Fruit fly (Drosophila melanogaster) whole organism, embryonic: ENCODE results near the gene CG17549.

Experiments used
- Abd-B ChIP-seq: fragments of 200-800 bp; sonication (Bioruptor generic); optimal IDR thresholded peaks from 2 replicates; lab custom pipeline; 2018; ENCODE audit warnings: missing biosample characterization, mild to moderate bottlenecking, missing genetic modification characterization, moderate library complexity
- Aef1 ChIP-seq: fragments of 200-800 bp; sonication (Bioruptor generic); IDR thresholded peaks from 3 replicates; pipeline ENCODE4 v1.3.6; 2022; ENCODE audit warnings: missing biosample characterization, missing genetic modification characterization
- Asciz ChIP-seq: fragments of 200-800 bp; sonication (Bioruptor generic); optimal IDR thresholded peaks from 2 replicates; lab custom pipeline; 2017; ENCODE audit warnings: missing biosample characterization, mild to moderate bottlenecking, missing genetic modification characterization, missing genetic modification reagents
- Atf3 ChIP-seq: fragments of 200-800 bp; sonication (Bioruptor generic); optimal IDR thresholded peaks from 3 replicates; lab custom pipeline; 2016; ENCODE audit warnings: missing biosample characterization, missing genetic modification characterization
- Atf6 ChIP-seq: fragments of 200-800 bp; sonication (Bioruptor generic); IDR thresholded peaks from 2 replicates; pipeline ENCODE4 v1.3.6; 2022; ENCODE audit warnings: missing biosample characterization, missing genetic modification characterization
- BEAF-32 ChIP-seq: fragments of 200-800 bp; sonication (Bioruptor generic); optimal IDR thresholded peaks from 3 replicates; lab custom pipeline; 2017; ENCODE audit warnings: missing biosample characterization, missing genetic modification characterization, mild to moderate bottlenecking, moderate library complexity, missing genetic modification reagents
- CG10366 ChIP-seq: fragments of 200-800 bp; sonication (Bioruptor generic); IDR thresholded peaks from 2 replicates; pipeline ENCODE4 v1.3.6; 2022; ENCODE audit warnings: missing biosample characterization, missing genetic modification characterization
- CG10431 ChIP-seq: fragments of 200-800 bp; sonication (Bioruptor generic); optimal IDR thresholded peaks from 3 replicates; lab custom pipeline; 2018; ENCODE audit warnings: missing biosample characterization, mild to moderate bottlenecking, missing genetic modification characterization
- CG11085 ChIP-seq: fragments of 200-800 bp; sonication (Bioruptor generic); IDR thresholded peaks from 2 replicates; pipeline ENCODE4 v1.3.6; 2022; ENCODE audit warnings: missing biosample characterization, missing genetic modification characterization
- CG11398 ChIP-seq: fragments of 200-800 bp; sonication (Bioruptor generic); optimal IDR thresholded peaks from 2 replicates; lab custom pipeline; 2016; ENCODE audit warnings: missing biosample characterization, missing genetic modification characterization
- CG12236 ChIP-seq: fragments of 200-800 bp; sonication (Bioruptor generic); optimal IDR thresholded peaks from 2 replicates; lab custom pipeline; 2016; ENCODE audit warnings: missing biosample characterization, missing genetic modification characterization
- CG12391 ChIP-seq: fragments of 200-800 bp; sonication (Bioruptor generic); optimal IDR thresholded peaks from 3 replicates; lab custom pipeline; 2018; ENCODE audit warnings: missing biosample characterization, mild to moderate bottlenecking, missing genetic modification characterization, moderate library complexity
- CG14860 ChIP-seq: fragments of 200-800 bp; sonication (Bioruptor generic); IDR thresholded peaks from 3 replicates; pipeline ENCODE4 v1.3.6; 2022; ENCODE audit warnings: missing biosample characterization, missing genetic modification characterization; ENCODE audit not compliant: partially characterized antibody
- CG1647 ChIP-seq: fragments of 200-800 bp; sonication (Bioruptor generic); optimal IDR thresholded peaks from 3 replicates; lab custom pipeline; 2016; ENCODE audit warnings: missing biosample characterization, missing genetic modification characterization
- CG17829 ChIP-seq: fragments of 200-800 bp; optimal IDR thresholded peaks from 2 replicates; lab custom pipeline; 2019; ENCODE audit warnings: missing biosample characterization, mild to moderate bottlenecking, missing genetic modification characterization, moderate library complexity
- CG17912 ChIP-seq: fragments of 200-800 bp; sonication (Bioruptor generic); optimal IDR thresholded peaks from 2 replicates; lab custom pipeline; 2018; ENCODE audit warnings: missing biosample characterization, mild to moderate bottlenecking, missing genetic modification characterization
- CG32532 ChIP-seq: fragments of 200-800 bp; sonication (Bioruptor generic); IDR thresholded peaks from 2 replicates; pipeline ENCODE4 v1.3.6; 2022; ENCODE audit warnings: missing biosample characterization, missing genetic modification characterization
- CG33557 ChIP-seq: fragments of 200-800 bp; sonication (Bioruptor generic); optimal IDR thresholded peaks from 2 replicates; lab custom pipeline; 2019; ENCODE audit warnings: missing biosample characterization, mild to moderate bottlenecking, missing genetic modification characterization, moderate library complexity
- CG4707 ChIP-seq: fragments of 200-800 bp; sonication (Bioruptor generic); optimal IDR thresholded peaks from 2 replicates; lab custom pipeline; 2018; ENCODE audit warnings: missing biosample characterization, mild to moderate bottlenecking, missing genetic modification characterization, moderate library complexity
- CG4820 ChIP-seq: fragments of 200-800 bp; sonication (Bioruptor generic); optimal IDR thresholded peaks from 3 replicates; lab custom pipeline; 2016; ENCODE audit warnings: missing biosample characterization, missing genetic modification characterization
- CG4854 ChIP-seq: fragments of 200-800 bp; sonication (Bioruptor generic); optimal IDR thresholded peaks from 2 replicates; lab custom pipeline; 2016; ENCODE audit warnings: missing biosample characterization, missing genetic modification characterization, inconsistent platforms
- CG6175 ChIP-seq: fragments of 200-800 bp; sonication (Bioruptor generic); IDR thresholded peaks from 3 replicates; pipeline ENCODE4 v1.3.6; 2022; ENCODE audit warnings: missing biosample characterization, missing genetic modification characterization
- CG6689 ChIP-seq: fragments of 200-800 bp; sonication (Bioruptor generic); IDR thresholded peaks from 2 replicates; pipeline ENCODE4 v1.3.6; 2022; ENCODE audit warnings: missing biosample characterization, missing genetic modification characterization
- Deaf1 ChIP-seq: fragments of 200-800 bp; optimal IDR thresholded peaks from 3 replicates; lab custom pipeline; 2019; ENCODE audit warnings: missing biosample characterization, mild to moderate bottlenecking, missing genetic modification characterization, moderate library complexity
- Dek ChIP-seq: fragments of 200-800 bp; sonication (Bioruptor generic); optimal IDR thresholded peaks from 3 replicates; lab custom pipeline; 2019; ENCODE audit warnings: missing biosample characterization, mild to moderate bottlenecking, missing genetic modification characterization, moderate library complexity
- Dip2 ChIP-seq: fragments of 200-800 bp; sonication (Bioruptor generic); IDR thresholded peaks from 2 replicates; pipeline ENCODE4 v1.3.6; 2022; ENCODE audit warnings: missing biosample characterization, missing genetic modification characterization
- E2f2 ChIP-seq: fragments of 200-800 bp; sonication (Bioruptor generic); IDR thresholded peaks from 2 replicates; pipeline ENCODE4 v1.3.6; 2022; ENCODE audit warnings: missing biosample characterization, missing genetic modification characterization
- Fer2 ChIP-seq: fragments of 200-800 bp; sonication (Bioruptor generic); optimal IDR thresholded peaks from 2 replicates; lab custom pipeline; 2018; ENCODE audit warnings: missing biosample characterization, mild to moderate bottlenecking, missing genetic modification characterization, moderate library complexity
- HHEX ChIP-seq: fragments of 200-800 bp; sonication (Bioruptor generic); optimal IDR thresholded peaks from 3 replicates; lab custom pipeline; 2017; ENCODE audit warnings: missing biosample characterization, mild to moderate bottlenecking, missing genetic modification characterization, missing genetic modification reagents
- Hr39 ChIP-seq: fragments of >200 bp; optimal IDR thresholded peaks from 2 replicates; lab custom pipeline; 2017
- Hr51 ChIP-seq, 2 experiments: fragments of 200-800 bp; sonication (Bioruptor generic); optimal IDR thresholded peaks; 2 replicates in 1 of 2; 3 replicates in 1 of 2; lab custom pipeline; 2016 to 2018; ENCODE audit warnings: missing biosample characterization in 2 of 2, missing genetic modification characterization in 2 of 2, mild to moderate bottlenecking in 1 of 2, moderate library complexity in 1 of 2
- MESR4 ChIP-seq: fragments of 200-800 bp; sonication (Bioruptor generic); optimal IDR thresholded peaks from 2 replicates; lab custom pipeline; 2018; ENCODE audit warnings: missing biosample characterization, mild to moderate bottlenecking, missing genetic modification characterization, moderate library complexity
- NK7.1 ChIP-seq: fragments of 200-800 bp; sonication (Bioruptor generic); optimal IDR thresholded peaks from 3 replicates; lab custom pipeline; 2016; ENCODE audit warnings: missing biosample characterization, missing genetic modification characterization
- Oaz ChIP-seq: fragments of 200-800 bp; sonication (Bioruptor generic); IDR thresholded peaks from 2 replicates; pipeline ENCODE4 v1.3.6; 2022; ENCODE audit warnings: missing biosample characterization, missing genetic modification characterization
- abd-A ChIP-seq: fragments of 200-800 bp; sonication (Bioruptor generic); optimal IDR thresholded peaks from 3 replicates; lab custom pipeline; 2019; ENCODE audit warnings: missing biosample characterization, mild to moderate bottlenecking, missing genetic modification characterization, moderate library complexity
- az2 ChIP-seq: fragments of 200-800 bp; sonication (Bioruptor generic); optimal IDR thresholded peaks from 3 replicates; lab custom pipeline; 2016; ENCODE audit warnings: missing biosample characterization, missing genetic modification characterization
- grn ChIP-seq: fragments of 200-800 bp; sonication (Bioruptor generic); optimal IDR thresholded peaks from 3 replicates; lab custom pipeline; 2017; ENCODE audit warnings: missing biosample characterization, missing genetic modification characterization
- hb ChIP-seq: fragments of 200-800 bp; sonication (Bioruptor generic); IDR thresholded peaks from 3 replicates; pipeline ENCODE4 v1.3.6; 2022; ENCODE audit warnings: missing biosample characterization, missing genetic modification characterization; ENCODE audit not compliant: partially characterized antibody
- hbn ChIP-seq: fragments of 200-800 bp; sonication (Bioruptor generic); IDR thresholded peaks from 2 replicates; pipeline ENCODE4 v1.3.6; 2022; ENCODE audit warnings: missing biosample characterization, missing genetic modification characterization; ENCODE audit not compliant: partially characterized antibody
- ind ChIP-seq: fragments of 200-800 bp; sonication (Bioruptor generic); optimal IDR thresholded peaks from 3 replicates; lab custom pipeline; 2016; ENCODE audit warnings: missing biosample characterization, missing genetic modification characterization
- lilli ChIP-seq: fragments of 200-800 bp; sonication (Bioruptor generic); optimal IDR thresholded peaks from 3 replicates; lab custom pipeline; 2016; ENCODE audit warnings: missing biosample characterization, missing genetic modification characterization
- mirr ChIP-seq: fragments of 200-800 bp; sonication (Bioruptor generic); optimal IDR thresholded peaks from 3 replicates; lab custom pipeline; 2018; ENCODE audit warnings: missing biosample characterization, mild to moderate bottlenecking, missing genetic modification characterization
- nmo ChIP-seq: fragments of 200-800 bp; sonication (Bioruptor generic); optimal IDR thresholded peaks from 2 replicates; lab custom pipeline; 2018; ENCODE audit warnings: missing biosample characterization, mild to moderate bottlenecking, missing genetic modification characterization, moderate library complexity
- pan ChIP-seq, 4 experiments: fragments of >200 bp in 3 of 4; fragments of 200-800 bp in 1 of 4; sonication (Bioruptor generic) in 1 of 4; optimal IDR thresholded peaks in 3 of 4; IDR thresholded peaks in 1 of 4; 2 replicates each; pipeline versions ENCODE4 v1.3.6 to Lab custom; 2017 to 2022; ENCODE audit warnings: missing biosample characterization in 2 of 4, missing genetic modification characterization in 2 of 4, mixed read lengths in 1 of 4
- row ChIP-seq: fragments of 200-800 bp; sonication (Bioruptor generic); IDR thresholded peaks from 3 replicates; pipeline ENCODE4 v1.3.6; 2022; ENCODE audit warnings: missing biosample characterization, missing genetic modification characterization
- salm ChIP-seq: fragments of 200-800 bp; sonication (Bioruptor generic); optimal IDR thresholded peaks from 2 replicates; lab custom pipeline; 2018; ENCODE audit warnings: missing biosample characterization, mild to moderate bottlenecking, missing genetic modification characterization
- schlank ChIP-seq: fragments of 200-800 bp; sonication (Bioruptor generic); optimal IDR thresholded peaks from 2 replicates; lab custom pipeline; 2018; ENCODE audit warnings: missing biosample characterization, mild to moderate bottlenecking, missing genetic modification characterization
- sd ChIP-seq: fragments of 200-800 bp; sonication (Bioruptor generic); optimal IDR thresholded peaks from 3 replicates; lab custom pipeline; 2018; ENCODE audit warnings: missing biosample characterization, mild to moderate bottlenecking, missing genetic modification characterization, moderate library complexity
- sens-2 ChIP-seq: fragments of 200-800 bp; sonication (Bioruptor generic); IDR thresholded peaks from 2 replicates; pipeline ENCODE4 v1.3.6; 2022; ENCODE audit warnings: missing biosample characterization, missing genetic modification characterization
- stwl ChIP-seq: fragments of 200-800 bp; sonication (Bioruptor generic); optimal IDR thresholded peaks from 3 replicates; lab custom pipeline; 2018; ENCODE audit warnings: missing biosample characterization, mild to moderate bottlenecking, missing genetic modification characterization, moderate library complexity
- tx ChIP-seq: fragments of 200-800 bp; sonication (Bioruptor generic); optimal IDR thresholded peaks from 2 replicates; lab custom pipeline; 2016; ENCODE audit warnings: missing biosample characterization, missing genetic modification characterization

Gene CG17549

DNA sequence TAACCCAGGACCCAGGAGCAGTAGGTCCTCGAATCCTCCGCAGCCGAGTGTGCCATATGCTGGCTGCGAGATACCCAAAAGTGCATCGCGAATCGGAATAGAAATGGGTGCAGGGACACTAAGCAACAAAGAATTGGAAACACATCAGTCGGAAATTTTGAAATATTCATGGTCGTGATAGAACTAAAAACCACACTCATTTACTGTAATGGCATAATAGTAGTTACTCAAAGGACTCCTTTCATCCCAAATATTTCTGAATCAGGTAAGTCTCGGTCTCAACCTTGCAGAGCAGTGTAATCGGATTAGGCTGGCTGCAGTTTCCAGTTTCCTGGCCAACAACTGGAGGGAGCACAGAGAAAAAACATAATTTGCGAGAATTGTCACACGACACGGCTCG lies 13.7 kb downstream of the CG17549 start (continued):
- TF ChIP-seq CG11085 (GFP tag; lab: Robert Waterston, UW) (no peak), pan (optimal IDR thresholded peaks at IDR 0.05; lab: Kevin White, UChicago) (no peak), pan (GFP tag; optimal IDR thresholded peaks at IDR 0.05 in 1 of 2, IDR thresholded peaks at IDR 0.05 in 1 of 2) (no peak), Deaf1 (tag; lab: Kevin White, UChicago) (no peak), Aef1 (GFP tag; lab: Robert Waterston, UW) (no peak), CG14860 (GFP tag; lab: Robert Waterston, UW) (no peak), CG12391 (tag; lab: Kevin White, UChicago) (peak; percentile 33), Hr39 (lab: Kevin White, UChicago) (no peak), CG11398 (no peak), Dek (tag; lab: Kevin White, UChicago) (no peak), Atf3 (GFP tag; lab: Kevin White, UChicago) (no peak), lilli (no peak), az2 (GFP tag; lab: Kevin White, UChicago) (no peak), CG4854 (GFP tag; lab: Kevin White, UChicago) (no peak), CG12236 (GFP tag; lab: Kevin White, UChicago) (no peak), Abd-B (GFP tag; lab: Kevin White, UChicago) (no peak), CG1647 (GFP tag; lab: Kevin White, UChicago) (no peak), ind (GFP tag; lab: Kevin White, UChicago) (no peak), sens-2 (GFP tag; lab: Robert Waterston, UW) (no peak), CG4707 (GFP tag; lab: Kevin White, UChicago) (no peak), BEAF-32 (GFP tag; lab: Kevin White, UChicago) (no peak), HHEX (GFP tag; lab: Kevin White, UChicago) (no peak), Asciz (GFP tag; lab: Kevin White, UChicago) (no peak), salm (no peak), mirr (no peak), nmo (GFP tag; lab: Kevin White, UChicago) (peak; percentile 34), CG33557 (peak; percentile 43), NK7.1 (GFP tag; lab: Kevin White, UChicago) (no peak), CG6689 (peak; percentile 45; the same call in 1 of the 2 replicates), E2f2 (peak; percentile 20; the same call in 1 of the 2 replicates), sd (no peak), Dip2 (GFP tag; lab: Robert Waterston, UW) (no peak), CG4820 (GFP tag; lab: Kevin White, UChicago) (peak; percentile 24), stwl (tag; lab: Kevin White, UChicago) (no peak), Oaz (GFP tag; lab: Robert Waterston, UW) (no peak), abd-A (tag; lab: Kevin White, UChicago) (no peak), hb (GFP tag; lab: Robert Waterston, UW) (no peak), MESR4 (GFP tag; lab: Kevin White, UChicago) (no peak), CG17829 (tag; lab: Kevin White, UChicago) (peak; percentile 58), Atf6 (no peak), row (GFP tag; lab: Robert Waterston, UW) (peak; percentile 50; the same call in 2 of the 3 replicates), CG10366 (GFP tag; lab: Robert Waterston, UW) (no peak), grn (GFP tag; lab: Kevin White, UChicago) (no peak), CG17912 (GFP tag; lab: Kevin White, UChicago) (no peak), CG6175 (GFP tag; lab: Robert Waterston, UW) (no peak), Fer2 (tag; lab: Kevin White, UChicago) (no peak), schlank (tag; lab: Kevin White, UChicago) (no peak), CG10431 (GFP tag; lab: Kevin White, UChicago) (no peak), CG32532 (GFP tag; lab: Robert Waterston, UW) (no peak), Hr51 (GFP tag; optimal IDR thresholded peaks at IDR 0.05; lab: Kevin White, UChicago) (no peak), hbn (GFP tag; lab: Robert Waterston, UW) (no peak), tx (GFP tag; lab: Kevin White, UChicago) (no peak)
